Fruit fly (Drosophila melanogaster): ENCODE measurements around the gene CG10663.

The CG10663 gene

dm6 chr3L:12515691-12516455 is 31.0 kb upstream of the CG10663 start (continued):
- TF ChIP-seq CG6792 (GFP tag; optimal IDR thresholded peaks at IDR 0.05) (peak; percentile 1), CG6854 (GFP tag; optimal IDR thresholded peaks at IDR 0.05) (peak; percentile 44), lz (GFP tag; optimal IDR thresholded peaks at IDR 0.05) (no peak), Hr39 (GFP tag; optimal IDR thresholded peaks at IDR 0.05) (no peak), spab (GFP tag; optimal IDR thresholded peaks at IDR 0.05) (peak; percentile 77), CG8319 (GFP tag; optimal IDR thresholded peaks at IDR 0.05) (peak; percentile 1), CG10631 (GFP tag; optimal IDR thresholded peaks at IDR 0.05) (no peak), vri (GFP tag; optimal IDR thresholded peaks at IDR 0.05) (peak; percentile 53), Smox (GFP tag; optimal IDR thresholded peaks at IDR 0.05) (no peak), CG6163 (GFP tag; IDR thresholded peaks at IDR 0.05) (peak; percentile 82), Sox15 (GFP tag; optimal IDR thresholded peaks at IDR 0.05) (no peak), Gug (GFP tag; IDR thresholded peaks at IDR 0.05) (no peak; the same call in 1 of the 2 replicates), CG3032 (tag; optimal IDR thresholded peaks at IDR 0.05) (peak; percentile 43), achi (GFP tag; optimal IDR thresholded peaks at IDR 0.05) (no peak), CG16779 (tag; optimal IDR thresholded peaks at IDR 0.05) (peak; percentile 93), CG8632 (GFP tag; optimal IDR thresholded peaks at IDR 0.05) (no peak), esn (GFP tag; optimal IDR thresholded peaks at IDR 0.05) (no peak), CG6808 (GFP tag; optimal IDR thresholded peaks at IDR 0.05) (peak; percentile 85), ss (GFP tag; optimal IDR thresholded peaks at IDR 0.05) (peak; percentile 89 to 90), acj6 (GFP tag; optimal IDR thresholded peaks at IDR 0.05) (no peak), fd59A (GFP tag; optimal IDR thresholded peaks at IDR 0.05) (peak; percentile 35), Eip78C (GFP tag) (peak; percentile 26), CG15336 (GFP tag; IDR thresholded peaks at IDR 0.05) (peak; percentile 87)

- TF ChIP-seq Met (GFP tag; optimal IDR thresholded peaks at IDR 0.05) (peak; percentile 87), CG15336 (GFP tag; IDR thresholded peaks at IDR 0.05) (no peak; the same call in 1 of the 2 replicates), net (GFP tag; optimal IDR thresholded peaks at IDR 0.05) (no peak), CG8119 (GFP tag; IDR thresholded peaks at IDR 0.05) (0 out of 3 replicates have a peak, but pooled peaks have one; percentile 15), salr (GFP tag; optimal IDR thresholded peaks at IDR 0.05) (peak in 1 of 2 experiments; percentile 43), CG8319 (GFP tag; optimal IDR thresholded peaks at IDR 0.05) (peak; percentile 84), Lpt (GFP tag; optimal IDR thresholded peaks at IDR 0.05) (peak; percentile 38), CG31627 (GFP tag; optimal IDR thresholded peaks at IDR 0.05) (peak; percentile 93), dsx (GFP tag; optimal IDR thresholded peaks at IDR 0.05; ENCODE audit: poor library complexity, severe bottlenecking) (no peak), Ets21C (GFP tag; optimal IDR thresholded peaks at IDR 0.05) (peak; percentile 84), Gug (GFP tag; IDR thresholded peaks at IDR 0.05) (peak; percentile 70), Sox102F (GFP tag; optimal IDR thresholded peaks at IDR 0.05) (peak; percentile 72), cyc (GFP tag; optimal IDR thresholded peaks at IDR 0.05) (peak; percentile 90), ss (GFP tag; optimal IDR thresholded peaks at IDR 0.05) (peak in 1 of 2 experiments; percentile 58), CG1621 (tag; optimal IDR thresholded peaks at IDR 0.05) (peak; percentile 62), fd85E (GFP tag; optimal IDR thresholded peaks at IDR 0.05) (peak; percentile 54), CG7368 (GFP tag; optimal IDR thresholded peaks at IDR 0.05) (peak; percentile 67), CG10669 (GFP tag; optimal IDR thresholded peaks at IDR 0.05) (no peak), CG8632 (GFP tag; optimal IDR thresholded peaks at IDR 0.05) (peak; percentile 69), vri (GFP tag; optimal IDR thresholded peaks at IDR 0.05) (no peak), Eip75B (GFP tag; optimal IDR thresholded peaks at IDR 0.05) (no peak), esn (GFP tag; optimal IDR thresholded peaks at IDR 0.05) (peak; percentile 90), CG16779 (tag; optimal IDR thresholded peaks at IDR 0.05) (no peak), CG34406 (GFP tag; optimal IDR thresholded peaks at IDR 0.05) (peak; percentile 75), Ets96B (tag; optimal IDR thresholded peaks at IDR 0.05) (peak; percentile 49), Sox14 (GFP tag; optimal IDR thresholded peaks at IDR 0.05) (peak; percentile 87), CG6276 (GFP tag; optimal IDR thresholded peaks at IDR 0.05) (no peak), pdm3 (GFP tag; optimal IDR thresholded peaks at IDR 0.05) (no peak), CG11762 (GFP tag; optimal IDR thresholded peaks at IDR 0.05; ENCODE audit: insufficient read depth) (no peak), fd59A (GFP tag; optimal IDR thresholded peaks at IDR 0.05) (peak; percentile 53), eg (GFP tag; IDR thresholded peaks at IDR 0.05) (peak; percentile 69), CG4318 (GFP tag; optimal IDR thresholded peaks at IDR 0.05) (peak; percentile 48), topi (GFP tag; optimal IDR thresholded peaks at IDR 0.05) (peak; percentile 84), CG6792 (GFP tag; optimal IDR thresholded peaks at IDR 0.05) (peak; percentile 82), Eip78C (GFP tag) (no peak), CG6163 (GFP tag; IDR thresholded peaks at IDR 0.05) (peak; percentile 68)
These were observed 30.0 kb upstream of the CG10663 start, which contains the start of the genes sti and tral for dm6 chr3L:12514762-12515215. Gene sti (minus strand): TSS chr3L:12514815. Gene tral (plus strand): TSS chr3L:12515059.
